Fruit fly (Drosophila melanogaster) whole organism, wandering third instar larva: ENCODE results near the gene CG4666.

ENCODE experiments used
- Dfd ChIP-seq: fragments of >200 bp; optimal IDR thresholded peaks from 2 replicates; lab custom pipeline; 2017; ENCODE audit warnings: missing biosample characterization, missing genetic modification characterization
- Vsx2 ChIP-seq: fragments of 200-300, 225-300 bp; sonication (Bioruptor generic); optimal IDR thresholded peaks from 2 replicates; lab custom pipeline; 2018; ENCODE audit warnings: missing biosample characterization, missing genetic modification characterization; ENCODE audit not compliant: partially characterized antibody
- dmrt93B ChIP-seq: fragments of 200-800 bp; sonication (Bioruptor generic); optimal IDR thresholded peaks from 2 replicates; lab custom pipeline; 2018; ENCODE audit warnings: missing biosample characterization, mild to moderate bottlenecking, missing genetic modification characterization
- foxo ChIP-seq, 2 experiments: fragments of 200-800 bp; sonication (Bioruptor generic); optimal IDR thresholded peaks; 2 replicates in 1 of 2; 3 replicates in 1 of 2; lab custom pipeline; 2016 to 2017; ENCODE audit warnings: missing biosample characterization in 2 of 2, missing genetic modification characterization in 2 of 2
- h ChIP-seq: fragments of 200-800 bp; sonication (Bioruptor generic); optimal IDR thresholded peaks from 3 replicates; lab custom pipeline; 2016; ENCODE audit warnings: missing biosample characterization, mild to moderate bottlenecking, missing genetic modification characterization
- psq ChIP-seq: fragments of 200-800 bp; sonication (Bioruptor generic); optimal IDR thresholded peaks from 3 replicates; lab custom pipeline; 2017; ENCODE audit warnings: missing biosample characterization, mild to moderate bottlenecking, missing genetic modification characterization, moderate library complexity

DNA sequence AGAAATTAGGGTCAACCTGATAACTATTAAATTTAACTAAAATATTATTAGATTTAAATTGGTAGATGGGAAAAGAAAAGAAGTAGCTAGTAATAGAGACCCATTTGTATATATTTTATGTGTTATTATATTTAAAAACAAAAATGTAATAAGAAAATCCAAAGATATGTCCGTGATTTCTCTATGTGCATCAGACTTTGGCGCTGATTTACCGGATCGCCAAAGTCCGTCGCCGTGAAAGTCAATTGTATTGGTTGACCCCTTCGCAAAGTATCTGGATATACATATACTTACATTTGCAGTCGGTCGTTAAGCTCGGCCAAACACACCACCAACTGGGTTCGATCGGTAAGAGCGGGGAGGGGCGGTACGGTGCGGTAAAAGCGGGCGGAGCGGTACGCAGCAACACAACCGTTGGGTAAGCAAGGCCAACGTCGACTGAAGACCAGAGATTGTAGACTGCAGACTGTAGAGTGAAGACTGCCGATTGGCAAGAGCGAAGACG, 491 bp downstream of the CG4666 start:
- TF ChIP-seq foxo (GFP tag; optimal IDR thresholded peaks at IDR 0.05; lab: Kevin White, UChicago) (peak in 1 of 2 experiments; percentile 50), Vsx2 (no peak), dmrt93B (GFP tag; lab: Kevin White, UChicago) (no peak), psq (GFP tag; lab: Kevin White, UChicago) (peak; percentile 43), h (GFP tag; lab: Kevin White, UChicago) (peak; percentile 38), Dfd (no peak)
